Worm (Caenorhabditis elegans) whole organism, late embryonic: ENCODE measurements around the gene F19B2.6.

Source experiments
- C08G9.2 ChIP-seq: sonication (generic microtip); optimal IDR thresholded peaks from 2 replicates; lab custom pipeline; 2016; ENCODE audit warnings: mild to moderate bottlenecking, missing genetic modification characterization, moderate library complexity, missing compliant biosample characterization
- C38D4.7 ChIP-seq: fragments of 200-800 bp; sonication (Bioruptor generic); optimal IDR thresholded peaks from 2 replicates; lab custom pipeline; 2018; ENCODE audit warnings: mild to moderate bottlenecking, missing genetic modification characterization, moderate library complexity, missing compliant biosample characterization
- F13H6.1 ChIP-seq: sonication (generic microtip); optimal IDR thresholded peaks from 2 replicates; lab custom pipeline; 2016; ENCODE audit warnings: missing genetic modification characterization, missing compliant biosample characterization
- K02D7.2 ChIP-seq: sonication (generic microtip); optimal IDR thresholded peaks from 2 replicates; lab custom pipeline; 2017; ENCODE audit warnings: mild to moderate bottlenecking, missing genetic modification characterization, missing compliant biosample characterization
- Y22D7AL.16 ChIP-seq: sonication (generic microtip); optimal IDR thresholded peaks from 2 replicates; lab custom pipeline; 2016; ENCODE audit warnings: missing genetic modification characterization, missing compliant biosample characterization
- ahr-1 ChIP-seq: sonication (generic microtip); optimal IDR thresholded peaks from 2 replicates; lab custom pipeline; 2016; ENCODE audit warnings: missing genetic modification characterization, missing compliant biosample characterization
- ceh-14 ChIP-seq: sonication (generic microtip); optimal IDR thresholded peaks from 2 replicates; lab custom pipeline; 2016; ENCODE audit warnings: missing genotype, missing genetic modification characterization, missing compliant biosample characterization
- ceh-30 ChIP-seq: fragments of 150-350 bp; optimal IDR thresholded peaks from 2 replicates; lab custom pipeline; 2014; ENCODE audit warnings: missing biosample characterization, missing genetic modification characterization
- ceh-34 ChIP-seq: sonication (generic microtip); optimal IDR thresholded peaks from 2 replicates; lab custom pipeline; 2016; ENCODE audit warnings: mild to moderate bottlenecking, missing genetic modification characterization, missing compliant biosample characterization
- ceh-45 ChIP-seq: fragments of 200-800 bp; sonication (Bioruptor generic); IDR thresholded peaks from 2 replicates; pipeline ENCODE4 v1.3.6; 2022; ENCODE audit warnings: missing genetic modification reagents, missing genetic modification characterization, missing compliant biosample characterization
- che-1 ChIP-seq: sonication (generic microtip); optimal IDR thresholded peaks from 2 replicates; lab custom pipeline; 2016; ENCODE audit warnings: mild to moderate bottlenecking, missing genetic modification characterization, missing compliant biosample characterization
- dmd-4 ChIP-seq: sonication (generic microtip); optimal IDR thresholded peaks from 2 replicates; lab custom pipeline; 2016; ENCODE audit warnings: borderline replicate concordance, missing genetic modification characterization, missing compliant biosample characterization
- dve-1 ChIP-seq: sonication (generic microtip); optimal IDR thresholded peaks from 2 replicates; lab custom pipeline; 2017; ENCODE audit warnings: antibody characterized with exemption, mild to moderate bottlenecking, missing genetic modification characterization, missing compliant biosample characterization
- fkh-10 ChIP-seq: fragments of 150-350 bp; optimal IDR thresholded peaks from 2 replicates; lab custom pipeline; 2014; ENCODE audit warnings: missing biosample characterization, missing genetic modification reagents, missing genetic modification characterization
- hlh-30 ChIP-seq: sonication (generic microtip); optimal IDR thresholded peaks from 2 replicates; lab custom pipeline; 2017; ENCODE audit warnings: antibody characterized with exemption, missing genetic modification characterization, missing compliant biosample characterization; ENCODE audit not compliant: insufficient read depth
- hlh-8 ChIP-seq: sonication (generic microtip); optimal IDR thresholded peaks from 2 replicates; lab custom pipeline; 2016; ENCODE audit warnings: missing genotype, missing genetic modification characterization, missing compliant biosample characterization
- lin-11 ChIP-seq: fragments of 200-800 bp; sonication (Bioruptor generic); optimal IDR thresholded peaks from 2 replicates; lab custom pipeline; 2018; ENCODE audit warnings: mild to moderate bottlenecking, missing genetic modification characterization, missing compliant biosample characterization
- nfya-1 ChIP-seq: sonication (generic microtip); optimal IDR thresholded peaks from 2 replicates; lab custom pipeline; 2017; ENCODE audit warnings: missing genetic modification characterization, mild to moderate bottlenecking, missing compliant biosample characterization, antibody characterized with exemption, moderate library complexity
- pha-4 ChIP-seq: fragments of 150-350 bp; optimal IDR thresholded peaks from 2 replicates; lab custom pipeline; 2018; ENCODE audit warnings: missing biosample characterization, missing genetic modification reagents, missing genetic modification characterization
- sdc-2 ChIP-seq: sonication (generic microtip); optimal IDR thresholded peaks from 2 replicates; lab custom pipeline; 2016; ENCODE audit warnings: missing genotype, missing genetic modification characterization, missing compliant biosample characterization
- sox-2 ChIP-seq: fragments of 200-800 bp; sonication (Bioruptor generic); IDR thresholded peaks from 2 replicates; pipeline ENCODE4 v1.3.6; 2022; ENCODE audit warnings: missing genetic modification reagents, missing genetic modification characterization, missing compliant biosample characterization
- sox-4 ChIP-seq: sonication (generic microtip); optimal IDR thresholded peaks from 2 replicates; lab custom pipeline; 2017; ENCODE audit warnings: mild to moderate bottlenecking, missing genetic modification characterization, inconsistent platforms, missing compliant biosample characterization
- syd-9 ChIP-seq: sonication (generic microtip); optimal IDR thresholded peaks from 2 replicates; lab custom pipeline; 2016; ENCODE audit warnings: mild to moderate bottlenecking, missing genetic modification characterization, moderate library complexity, missing compliant biosample characterization
- unc-55 ChIP-seq: sonication (generic microtip); optimal IDR thresholded peaks from 2 replicates; lab custom pipeline; 2017; ENCODE audit warnings: missing biosample characterization, missing genetic modification reagents, missing genetic modification characterization
- zip-5 ChIP-seq: sonication (generic microtip); optimal IDR thresholded peaks from 2 replicates; lab custom pipeline; 2016; ENCODE audit warnings: missing genetic modification characterization, missing compliant biosample characterization

F19B2.6 gene

DNA sequence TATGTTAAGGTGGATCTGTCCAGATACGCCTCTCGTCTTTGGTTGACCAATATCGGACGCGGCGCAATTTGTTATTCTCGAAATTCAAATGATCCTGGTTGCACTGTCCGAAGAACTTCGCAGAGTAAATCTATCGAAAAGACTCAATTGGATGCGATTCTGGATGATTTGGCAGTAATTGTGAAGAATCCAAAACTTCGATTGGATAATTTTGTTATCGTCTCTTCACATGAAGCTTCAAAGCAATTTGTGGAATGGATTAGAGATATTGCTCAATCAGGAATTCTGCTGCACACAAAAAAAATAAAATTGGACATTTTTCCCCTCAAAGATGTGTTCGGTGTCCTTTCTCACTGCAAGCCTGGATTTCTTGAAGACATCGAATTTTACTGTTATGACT lies 41.3 kb downstream of the F19B2.6 start:
- TF ChIP-seq sox-2 (GFP tag; lab: Robert Waterston, UW): no peak
- TF ChIP-seq C38D4.7 (GFP tag; lab: Kevin White, UChicago): no peak
- TF ChIP-seq ceh-34: no peak

DNA sequence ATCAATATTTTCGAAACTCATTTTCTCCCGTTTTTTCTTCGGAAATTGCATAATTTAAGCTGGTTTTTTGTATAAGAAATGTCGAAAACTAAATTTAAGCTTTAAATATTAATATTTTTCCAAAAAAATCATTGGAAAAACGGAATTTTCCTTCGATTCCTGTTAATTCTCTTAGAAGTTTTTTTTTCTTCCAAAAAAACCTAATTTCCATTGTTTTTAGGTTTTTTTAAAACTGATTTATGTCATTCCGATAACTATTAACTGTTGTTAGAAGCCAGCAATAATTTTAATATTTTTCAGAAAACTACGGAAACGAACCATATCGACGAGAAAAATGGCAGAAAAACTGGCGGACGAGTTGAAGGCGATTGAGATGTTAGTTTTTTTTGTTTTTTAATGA lies 43.0 kb downstream of the F19B2.6 start, which contains the start of gene fbxa-114:
fbxa-114 (plus strand) TSS at position 301 of the 400 bp plus-strand sequence.
- TF ChIP-seq ahr-1 (tag; lab: Kevin White, UChicago) (no peak), lin-11 (tag; lab: Kevin White, UChicago) (no peak), sox-4 (no peak), F13H6.1 (tag; lab: Kevin White, UChicago) (no peak), pha-4 (tag; lab: Kevin White, UChicago) (no peak), ceh-34 (no peak), ceh-30 (tag; lab: Kevin White, UChicago) (no peak)
- TF ChIP-seq, all 69 proteins: peak for 0

- TF ChIP-seq dmd-4 (tag; lab: Kevin White, UChicago): no peak
- no peak for TF ChIP-seq sdc-2 (tag; lab: Kevin White, UChicago)
- no peak for TF ChIP-seq dve-1 (tag; lab: Kevin White, UChicago)
- no peak for TF ChIP-seq hlh-30 (tag; lab: Kevin White, UChicago)
- no peak for TF ChIP-seq ahr-1 (tag; lab: Kevin White, UChicago)
- TF ChIP-seq K02D7.2 (tag; lab: Kevin White, UChicago): no peak
- no peak for TF ChIP-seq zip-5 (tag; lab: Kevin White, UChicago)
- no peak for TF ChIP-seq syd-9 (tag; lab: Kevin White, UChicago)
- TF ChIP-seq unc-55: no peak
- TF ChIP-seq sox-4: no peak
- no peak for TF ChIP-seq hlh-8 (tag; lab: Kevin White, UChicago)
- TF ChIP-seq ceh-14 (tag; lab: Kevin White, UChicago): no peak
- TF ChIP-seq pha-4 (tag; lab: Kevin White, UChicago): no peak
- TF ChIP-seq Y22D7AL.16 (tag; lab: Kevin White, UChicago): no peak
- TF ChIP-seq che-1 (tag; lab: Kevin White, UChicago): no peak
- TF ChIP-seq ceh-45 (GFP tag; lab: Robert Waterston, UW): no peak
- TF ChIP-seq ceh-30 (tag; lab: Kevin White, UChicago): no peak
- TF ChIP-seq C08G9.2 (tag; lab: Kevin White, UChicago): no peak
- no peak for TF ChIP-seq fkh-10 (GFP tag; lab: Kevin White, UChicago)
These were observed 44.8 kb downstream of the F19B2.6 start, which contains the start of gene fbxa-113 for ce11 chrV:20203085-20203484. TSS of gene fbxa-113 (plus strand) at chrV:20203385.

DNA sequence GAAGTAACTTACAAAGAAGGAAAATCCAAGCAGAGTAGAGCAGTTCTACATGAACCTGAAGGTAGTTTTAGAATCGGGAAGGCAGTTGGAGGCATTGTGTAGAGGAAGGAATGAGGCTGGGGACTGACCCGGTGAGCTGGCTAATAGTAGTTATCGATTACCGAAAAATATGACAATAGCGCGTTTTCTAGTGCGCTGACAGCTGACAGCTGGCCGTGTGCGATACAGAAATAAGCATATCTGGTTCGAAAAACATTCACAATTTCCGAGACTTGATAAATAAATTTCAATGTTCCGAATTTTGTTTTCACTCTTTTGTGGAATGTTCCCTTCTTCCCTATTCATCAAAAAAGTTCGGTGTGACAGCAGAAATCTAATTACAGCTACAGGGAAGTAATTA lies 47.8 kb downstream of the F19B2.6 start, which contains the start of the genes fbxb-59 and srbc-34:
fbxb-59 (minus strand) TSS at position 101 of the 400 bp plus-strand sequence.
srbc-34 (plus strand) TSS at position 233 of the 400 bp plus-strand sequence.
- TF ChIP-seq nfya-1: no peak
- TF ChIP-seq ceh-30 (tag; lab: Kevin White, UChicago): no peak
